1 fruit fly cellular context compared by ENCODE assay signal in the genomic region with DNA sequence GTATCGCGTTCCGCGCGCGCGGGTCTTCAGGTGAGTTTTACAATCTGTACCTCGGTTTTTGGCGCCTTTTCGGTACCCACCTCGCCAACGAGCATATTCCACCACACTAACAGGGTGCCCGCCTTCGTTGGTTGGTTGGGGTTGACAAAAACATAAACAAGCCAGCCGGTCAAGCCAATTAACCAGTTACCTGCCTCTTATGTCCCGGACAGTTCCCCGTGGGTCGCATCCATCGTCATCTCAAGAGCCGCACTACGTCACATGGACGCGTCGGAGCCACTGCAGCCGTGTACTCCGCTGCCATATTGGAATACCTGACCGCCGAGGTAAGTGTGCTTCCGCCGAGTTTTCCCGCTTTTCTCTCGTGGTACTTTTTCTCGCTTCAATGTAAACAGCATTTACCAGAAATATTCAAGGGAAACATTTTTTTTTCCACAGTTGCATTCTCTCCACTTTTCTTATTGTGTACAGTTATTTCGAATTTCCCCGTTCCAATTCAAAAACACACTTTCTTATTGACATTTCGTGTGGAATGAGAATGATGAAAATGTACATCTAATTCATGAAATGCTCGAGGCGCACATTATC.
A peak's percentile ranks its signal among the peaks of the same experiment; 100 is the strongest.
TF ChIP-seq lines count a peak whose summit lies in the region.

No protein-coding gene starts in this region.

TF ChIP-seq in whole organism, embryonic, 481 proteins besides CTCF, POLR2A, EP300 and RAD21 (continued from another document):
- peak in 1 of 2 experiments; percentile 49 for TF ChIP-seq insv (GFP tag; optimal IDR thresholded peaks at IDR 0.05; lab: Kevin White, UChicago)
- TF ChIP-seq phol (tag; optimal IDR thresholded peaks at IDR 0.05; lab: Kevin White, UChicago), result peak; percentile 41
- TF ChIP-seq Vsx1 (GFP tag; optimal IDR thresholded peaks at IDR 0.05; lab: Kevin White, UChicago), result peak; percentile 33
- TF ChIP-seq ci (GFP tag; IDR thresholded peaks at IDR 0.05; lab: Robert Waterston, UW), result peak; percentile 49; the same call in 1 of the 3 replicates
- 0 out of 2 replicates have a peak, but pooled peaks have one; percentile 35 for TF ChIP-seq Atf6 (GFP tag; IDR thresholded peaks at IDR 0.05; lab: Robert Waterston, UW)
- TF ChIP-seq Bgb (GFP tag; IDR thresholded peaks at IDR 0.05; lab: Robert Waterston, UW; ENCODE audit: partially characterized antibody), result 0 out of 2 replicates have a peak, but pooled peaks have one; percentile 8
- 0 out of 2 replicates have a peak, but pooled peaks have one; percentile 9 for TF ChIP-seq Drgx (GFP tag; IDR thresholded peaks at IDR 0.05; lab: Robert Waterston, UW)
- TF ChIP-seq CG8290 (GFP tag; optimal IDR thresholded peaks at IDR 0.05; lab: Kevin White, UChicago), result no peak
- peak in 1 of 2 experiments; percentile 35 for TF ChIP-seq CG8290 (tag; optimal IDR thresholded peaks at IDR 0.05; lab: Kevin White, UChicago)
- TF ChIP-seq CG14667 (GFP tag; IDR thresholded peaks at IDR 0.05; lab: Robert Waterston, UW), result no peak
- TF ChIP-seq nerfin-1 (tag; optimal IDR thresholded peaks at IDR 0.05; lab: Kevin White, UChicago), result peak; percentile 69
- peak; percentile 36 for TF ChIP-seq HHEX (GFP tag; optimal IDR thresholded peaks at IDR 0.05; lab: Kevin White, UChicago)
- no peak for TF ChIP-seq Bteb2 (GFP tag; optimal IDR thresholded peaks at IDR 0.05; lab: Kevin White, UChicago)
- peak; percentile 46; the same call in 1 of the 2 replicates for TF ChIP-seq stc (GFP tag; IDR thresholded peaks at IDR 0.05; lab: Robert Waterston, UW)
- no peak for TF ChIP-seq TFAM (GFP tag; optimal IDR thresholded peaks at IDR 0.05; lab: Kevin White, UChicago)
- no peak for TF ChIP-seq Six4 (GFP tag; optimal IDR thresholded peaks at IDR 0.05; lab: Kevin White, UChicago)
- peak; percentile 61 for TF ChIP-seq E2f2 (GFP tag; IDR thresholded peaks at IDR 0.05; lab: Robert Waterston, UW)
- TF ChIP-seq CG5180 (GFP tag; optimal IDR thresholded peaks at IDR 0.05; lab: Kevin White, UChicago), result peak; percentile 35
- TF ChIP-seq CG17385 (GFP tag; optimal IDR thresholded peaks at IDR 0.05; lab: Kevin White, UChicago), result no peak
- TF ChIP-seq CG15269 (tag; optimal IDR thresholded peaks at IDR 0.05; lab: Kevin White, UChicago), result no peak
- no peak for TF ChIP-seq CG13296 (GFP tag; optimal IDR thresholded peaks at IDR 0.05; lab: Kevin White, UChicago)
- peak; percentile 87 for TF ChIP-seq Med (GFP tag; lab: Kevin White, UChicago)
- 0 out of 3 replicates have a peak, but pooled peaks have one; percentile 9 for TF ChIP-seq CG11560 (tag; IDR thresholded peaks at IDR 0.05; lab: Robert Waterston, UW)
- peak; percentile 33 for TF ChIP-seq jumu (GFP tag; optimal IDR thresholded peaks at IDR 0.05; lab: Kevin White, UChicago)
TF ChIP-seq in whole organism, embryonic: peak in this region for 35.
